Worm (Caenorhabditis elegans) whole organism, late embryonic: ENCODE results near the gene T01H3.5.

Experiments used
- C08G9.2 ChIP-seq: sonication (generic microtip); optimal IDR thresholded peaks from 2 replicates; lab custom pipeline; 2016; ENCODE audit warnings: mild to moderate bottlenecking, missing genetic modification characterization, moderate library complexity, missing compliant biosample characterization
- C38D4.7 ChIP-seq: fragments of 200-800 bp; sonication (Bioruptor generic); optimal IDR thresholded peaks from 2 replicates; lab custom pipeline; 2018; ENCODE audit warnings: mild to moderate bottlenecking, missing genetic modification characterization, moderate library complexity, missing compliant biosample characterization
- F13H6.1 ChIP-seq: sonication (generic microtip); optimal IDR thresholded peaks from 2 replicates; lab custom pipeline; 2016; ENCODE audit warnings: missing genetic modification characterization, missing compliant biosample characterization
- K09A11.1 ChIP-seq: sonication (generic microtip); optimal IDR thresholded peaks from 2 replicates; lab custom pipeline; 2017; ENCODE audit warnings: antibody characterized with exemption, mild to moderate bottlenecking, missing genetic modification characterization, missing compliant biosample characterization; ENCODE audit not compliant: insufficient read depth
- Y22D7AL.16 ChIP-seq: sonication (generic microtip); optimal IDR thresholded peaks from 2 replicates; lab custom pipeline; 2016; ENCODE audit warnings: missing genetic modification characterization, missing compliant biosample characterization
- ahr-1 ChIP-seq: sonication (generic microtip); optimal IDR thresholded peaks from 2 replicates; lab custom pipeline; 2016; ENCODE audit warnings: missing genetic modification characterization, missing compliant biosample characterization
- ama-1 ChIP-seq: fragments of 150-350 bp; optimal IDR thresholded peaks from 2 replicates; lab custom pipeline; 2014
- ceh-14 ChIP-seq: sonication (generic microtip); optimal IDR thresholded peaks from 2 replicates; lab custom pipeline; 2016; ENCODE audit warnings: missing genotype, missing genetic modification characterization, missing compliant biosample characterization
- ceh-18 ChIP-seq: sonication (generic microtip); optimal IDR thresholded peaks from 2 replicates; lab custom pipeline; 2016; ENCODE audit warnings: missing genetic modification characterization, missing compliant biosample characterization
- ceh-19 ChIP-seq: fragments of 200-800 bp; sonication (Bioruptor generic); optimal IDR thresholded peaks from 2 replicates; lab custom pipeline; 2018; ENCODE audit warnings: mild to moderate bottlenecking, missing genetic modification characterization, missing compliant biosample characterization
- ceh-2 ChIP-seq: sonication (generic microtip); optimal IDR thresholded peaks from 2 replicates; lab custom pipeline; 2016; ENCODE audit warnings: missing genotype, missing genetic modification characterization, missing compliant biosample characterization
- ceh-22 ChIP-seq: sonication (generic microtip); optimal IDR thresholded peaks from 2 replicates; lab custom pipeline; 2017; ENCODE audit warnings: missing biosample characterization, missing genetic modification characterization
- ceh-24 ChIP-seq: sonication (generic microtip); optimal IDR thresholded peaks from 2 replicates; lab custom pipeline; 2016; ENCODE audit warnings: mild to moderate bottlenecking, missing genetic modification characterization, missing compliant biosample characterization
- ceh-31 ChIP-seq: sonication (generic microtip); optimal IDR thresholded peaks from 2 replicates; lab custom pipeline; 2016; ENCODE audit warnings: missing genetic modification characterization, missing compliant biosample characterization
- ceh-34 ChIP-seq: sonication (generic microtip); optimal IDR thresholded peaks from 2 replicates; lab custom pipeline; 2016; ENCODE audit warnings: mild to moderate bottlenecking, missing genetic modification characterization, missing compliant biosample characterization
- ceh-45 ChIP-seq: fragments of 200-800 bp; sonication (Bioruptor generic); IDR thresholded peaks from 2 replicates; pipeline ENCODE4 v1.3.6; 2022; ENCODE audit warnings: missing genetic modification reagents, missing genetic modification characterization, missing compliant biosample characterization
- ceh-6 ChIP-seq: fragments of 200-800 bp; sonication (Bioruptor generic); optimal IDR thresholded peaks from 2 replicates; lab custom pipeline; 2018; ENCODE audit warnings: mild to moderate bottlenecking, missing genetic modification characterization, missing compliant biosample characterization
- ceh-9 ChIP-seq: sonication (generic microtip); optimal IDR thresholded peaks from 2 replicates; lab custom pipeline; 2016; ENCODE audit warnings: mild to moderate bottlenecking, missing genetic modification characterization, inconsistent platforms, missing compliant biosample characterization
- che-1 ChIP-seq: sonication (generic microtip); optimal IDR thresholded peaks from 2 replicates; lab custom pipeline; 2016; ENCODE audit warnings: mild to moderate bottlenecking, missing genetic modification characterization, missing compliant biosample characterization
- dmd-4 ChIP-seq: sonication (generic microtip); optimal IDR thresholded peaks from 2 replicates; lab custom pipeline; 2016; ENCODE audit warnings: borderline replicate concordance, missing genetic modification characterization, missing compliant biosample characterization
- elt-2 ChIP-seq: sonication (generic microtip); optimal IDR thresholded peaks from 2 replicates; lab custom pipeline; 2016; ENCODE audit warnings: missing genetic modification reagents, missing genetic modification characterization, missing compliant biosample characterization
- elt-4 ChIP-seq: sonication (generic microtip); optimal IDR thresholded peaks from 2 replicates; lab custom pipeline; 2016; ENCODE audit warnings: missing genetic modification characterization, missing compliant biosample characterization
- ets-4 ChIP-seq: sonication (generic microtip); optimal IDR thresholded peaks from 2 replicates; lab custom pipeline; 2016; ENCODE audit warnings: missing genetic modification characterization, missing compliant biosample characterization
- eyg-1 ChIP-seq: sonication (generic microtip); optimal IDR thresholded peaks from 2 replicates; lab custom pipeline; 2016; ENCODE audit warnings: missing genotype, missing genetic modification characterization, missing compliant biosample characterization
- fax-1 ChIP-seq: sonication (generic microtip); optimal IDR thresholded peaks from 2 replicates; lab custom pipeline; 2016; ENCODE audit warnings: missing genotype, missing genetic modification characterization, missing compliant biosample characterization
- fkh-10 ChIP-seq: fragments of 150-350 bp; optimal IDR thresholded peaks from 2 replicates; lab custom pipeline; 2014; ENCODE audit warnings: missing biosample characterization, missing genetic modification reagents, missing genetic modification characterization
- gmeb-2 ChIP-seq: sonication (generic microtip); optimal IDR thresholded peaks from 2 replicates; lab custom pipeline; 2016; ENCODE audit warnings: missing genetic modification characterization, inconsistent platforms, missing compliant biosample characterization
- hlh-15 ChIP-seq: sonication (generic microtip); optimal IDR thresholded peaks from 2 replicates; lab custom pipeline; 2016; ENCODE audit warnings: missing genetic modification characterization, missing compliant biosample characterization
- hlh-30 ChIP-seq: sonication (generic microtip); optimal IDR thresholded peaks from 2 replicates; lab custom pipeline; 2017; ENCODE audit warnings: antibody characterized with exemption, missing genetic modification characterization, missing compliant biosample characterization; ENCODE audit not compliant: insufficient read depth
- hlh-6 ChIP-seq: sonication (generic microtip); optimal IDR thresholded peaks from 2 replicates; lab custom pipeline; 2016; ENCODE audit warnings: missing genotype, missing genetic modification characterization, missing compliant biosample characterization
- lim-6 ChIP-seq: sonication (generic microtip); optimal IDR thresholded peaks from 2 replicates; lab custom pipeline; 2016; ENCODE audit warnings: missing genetic modification characterization, missing compliant biosample characterization
- lin-11 ChIP-seq: fragments of 200-800 bp; sonication (Bioruptor generic); optimal IDR thresholded peaks from 2 replicates; lab custom pipeline; 2018; ENCODE audit warnings: mild to moderate bottlenecking, missing genetic modification characterization, missing compliant biosample characterization
- nfya-1 ChIP-seq: sonication (generic microtip); optimal IDR thresholded peaks from 2 replicates; lab custom pipeline; 2017; ENCODE audit warnings: missing genetic modification characterization, mild to moderate bottlenecking, missing compliant biosample characterization, antibody characterized with exemption, moderate library complexity
- nhr-11 ChIP-seq: fragments of 150-350 bp; optimal IDR thresholded peaks from 2 replicates; lab custom pipeline; 2014; ENCODE audit warnings: missing biosample characterization, missing genetic modification characterization
- npax-4 ChIP-seq: sonication (generic microtip); optimal IDR thresholded peaks from 2 replicates; lab custom pipeline; 2016; ENCODE audit warnings: missing genetic modification characterization, missing compliant biosample characterization
- odd-2 ChIP-seq: sonication (generic microtip); optimal IDR thresholded peaks from 2 replicates; lab custom pipeline; 2017; ENCODE audit warnings: antibody characterized with exemption, mild to moderate bottlenecking, missing genetic modification characterization, missing compliant biosample characterization
- pag-3 ChIP-seq: sonication (generic microtip); optimal IDR thresholded peaks from 2 replicates; lab custom pipeline; 2016; ENCODE audit warnings: missing compliant biosample characterization, missing genetic modification characterization, borderline replicate concordance
- pax-1 ChIP-seq: fragments of 150-350 bp; optimal IDR thresholded peaks from 2 replicates; lab custom pipeline; 2014; ENCODE audit warnings: missing biosample characterization, missing genetic modification characterization
- pha-2 ChIP-seq: sonication (generic microtip); optimal IDR thresholded peaks from 2 replicates; lab custom pipeline; 2017; ENCODE audit warnings: mild to moderate bottlenecking, missing genetic modification characterization, missing compliant biosample characterization
- pha-4 ChIP-seq: fragments of 150-350 bp; optimal IDR thresholded peaks from 2 replicates; lab custom pipeline; 2018; ENCODE audit warnings: missing biosample characterization, missing genetic modification reagents, missing genetic modification characterization
- pqm-1 ChIP-seq: sonication (generic microtip); optimal IDR thresholded peaks from 2 replicates; lab custom pipeline; 2016; ENCODE audit warnings: missing genetic modification characterization, missing compliant biosample characterization
- pros-1 ChIP-seq: fragments of 150-350 bp; optimal IDR thresholded peaks from 2 replicates; lab custom pipeline; 2014; ENCODE audit warnings: missing biosample characterization, missing genetic modification reagents, missing genetic modification characterization
- ref-2 ChIP-seq: sonication (generic microtip); optimal IDR thresholded peaks from 2 replicates; lab custom pipeline; 2016; ENCODE audit warnings: missing genetic modification characterization, missing compliant biosample characterization
- sox-2 ChIP-seq: fragments of 200-800 bp; sonication (Bioruptor generic); IDR thresholded peaks from 2 replicates; pipeline ENCODE4 v1.3.6; 2022; ENCODE audit warnings: missing genetic modification reagents, missing genetic modification characterization, missing compliant biosample characterization
- sox-4 ChIP-seq: sonication (generic microtip); optimal IDR thresholded peaks from 2 replicates; lab custom pipeline; 2017; ENCODE audit warnings: mild to moderate bottlenecking, missing genetic modification characterization, inconsistent platforms, missing compliant biosample characterization
- tbx-2 ChIP-seq: sonication (generic microtip); optimal IDR thresholded peaks from 2 replicates; lab custom pipeline; 2016; ENCODE audit warnings: missing genetic modification characterization, missing compliant biosample characterization
- tbx-7 ChIP-seq: sonication (generic microtip); optimal IDR thresholded peaks from 2 replicates; lab custom pipeline; 2016; ENCODE audit warnings: missing genotype, missing genetic modification characterization, missing compliant biosample characterization
- unc-3 ChIP-seq, 2 experiments: fragments of 200-800 bp in 1 of 2; sonication (Bioruptor generic) in 1 of 2; sonication (generic microtip) in 1 of 2; conservative IDR thresholded peaks in 1 of 2; optimal IDR thresholded peaks in 1 of 2; 2 replicates each; pipeline versions ENCODE4 v1.3.6 to Lab custom; 2016 to 2022; ENCODE audit warnings: missing compliant biosample characterization in 2 of 2, missing genetic modification characterization in 2 of 2, missing genetic modification reagents in 1 of 2
- unc-42 ChIP-seq: sonication (generic microtip); optimal IDR thresholded peaks from 2 replicates; lab custom pipeline; 2016; ENCODE audit warnings: missing genotype, missing genetic modification characterization, missing compliant biosample characterization
- unc-55 ChIP-seq: sonication (generic microtip); optimal IDR thresholded peaks from 2 replicates; lab custom pipeline; 2017; ENCODE audit warnings: missing biosample characterization, missing genetic modification reagents, missing genetic modification characterization
- zip-5 ChIP-seq: sonication (generic microtip); optimal IDR thresholded peaks from 2 replicates; lab custom pipeline; 2016; ENCODE audit warnings: missing genetic modification characterization, missing compliant biosample characterization
- ztf-16 ChIP-seq: sonication (generic microtip); optimal IDR thresholded peaks from 2 replicates; lab custom pipeline; 2017; ENCODE audit warnings: missing genetic modification characterization, missing compliant biosample characterization

T01H3.5 gene

ce11 chrII:7891869-7892615, 12.6 kb downstream of the T01H3.5 start:
- TF ChIP-seq tbx-7 (tag; lab: Kevin White, UChicago) (no peak), C08G9.2 (tag; lab: Kevin White, UChicago) (peak; percentile 23), fkh-10 (no peak), ceh-31 (tag; lab: Kevin White, UChicago) (peak; percentile 57), ceh-22 (no peak), pqm-1 (tag; lab: Kevin White, UChicago) (no peak), unc-42 (peak; percentile 42), F13H6.1 (no peak), pax-1 (no peak), lim-6 (tag; lab: Kevin White, UChicago) (no peak), ceh-9 (tag; lab: Kevin White, UChicago) (no peak), ceh-24 (tag; lab: Kevin White, UChicago) (no peak), elt-4 (no peak), ceh-45 (GFP tag; lab: Robert Waterston, UW) (no peak), fax-1 (tag; lab: Kevin White, UChicago) (no peak), pros-1 (tag; lab: Kevin White, UChicago) (peak; percentile 55), gmeb-2 (tag; lab: Kevin White, UChicago) (no peak), ztf-16 (tag; lab: Kevin White, UChicago) (no peak), ceh-18 (tag; lab: Kevin White, UChicago) (peak; percentile 38), ceh-2 (tag; lab: Kevin White, UChicago) (no peak), hlh-30 (tag; lab: Kevin White, UChicago) (no peak), zip-5 (tag; lab: Kevin White, UChicago) (no peak), unc-55 (GFP tag; lab: Kevin White, UChicago) (no peak), ahr-1 (tag; lab: Kevin White, UChicago) (no peak), lin-11 (tag; lab: Kevin White, UChicago) (no peak), K09A11.1 (tag; lab: Kevin White, UChicago) (no peak), ceh-6 (no peak), ref-2 (tag; lab: Kevin White, UChicago) (no peak), ama-1 (no peak), C38D4.7 (no peak), ets-4 (tag; lab: Kevin White, UChicago) (no peak), ceh-34 (no peak), ceh-19 (no peak), tbx-2 (tag; lab: Kevin White, UChicago) (peak; percentile 47), npax-4 (tag; lab: Kevin White, UChicago) (no peak), odd-2 (tag; lab: Kevin White, UChicago) (no peak), elt-2 (tag; lab: Kevin White, UChicago) (peak; percentile 50), unc-3 (GFP tag; conservative IDR thresholded peaks at IDR 0.05; lab: Robert Waterston, UW) (no peak), unc-3 (tag; optimal IDR thresholded peaks at IDR 0.05; lab: Kevin White, UChicago) (no peak), Y22D7AL.16 (tag; lab: Kevin White, UChicago) (no peak), eyg-1 (tag; lab: Kevin White, UChicago) (no peak), dmd-4 (tag; lab: Kevin White, UChicago) (no peak), pag-3 (no peak), hlh-6 (tag; lab: Kevin White, UChicago) (no peak), nhr-11 (no peak), ceh-14 (tag; lab: Kevin White, UChicago) (peak; percentile 1), che-1 (tag; lab: Kevin White, UChicago) (no peak), nfya-1 (tag; lab: Kevin White, UChicago) (peak; percentile 21), sox-2 (GFP tag; lab: Robert Waterston, UW) (no peak), pha-4 (tag; lab: Kevin White, UChicago) (no peak), pha-2 (tag; lab: Kevin White, UChicago) (no peak), hlh-15 (tag; lab: Kevin White, UChicago) (no peak), sox-4 (no peak)
